Worm (Caenorhabditis elegans): Measurements from ENCODE around the gene srd-63.

DNA sequence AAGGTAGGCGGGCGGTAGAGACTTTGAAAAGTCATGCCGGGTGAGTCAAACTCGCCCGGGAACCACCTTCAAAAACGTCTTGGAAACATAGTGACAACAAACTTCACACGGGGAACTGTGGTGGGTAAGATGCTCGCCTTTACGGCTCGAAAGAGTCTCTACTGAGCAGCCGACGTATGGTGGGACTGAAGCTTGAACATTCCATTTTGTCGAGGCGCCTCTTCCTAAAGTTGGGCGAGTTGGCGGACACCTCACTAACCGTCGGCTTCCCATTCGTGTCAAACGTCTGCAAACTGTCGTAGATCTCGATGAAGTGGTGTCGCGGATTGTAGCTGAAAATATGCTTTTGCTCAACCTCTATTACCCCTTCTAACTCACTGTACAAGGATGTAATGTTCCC, 10.7 kb downstream of the srd-63 start:
- TF ChIP-seq dao-5 (tag; optimal IDR thresholded peaks at IDR 0.05) (no peak), him-1 (tag; optimal IDR thresholded peaks at IDR 0.05) (no peak)

Data from whole organism, L4/young adult.